Worm (Caenorhabditis elegans) whole organism, L1 larva: ENCODE results near the gene msp-59.

ENCODE experiments used
- C04F5.9 ChIP-seq: sonication (generic microtip); optimal IDR thresholded peaks from 2 replicates; lab custom pipeline; 2016; ENCODE audit warnings: missing genetic modification characterization, missing compliant biosample characterization
- C34B4.2 ChIP-seq: sonication (generic microtip); optimal IDR thresholded peaks from 2 replicates; lab custom pipeline; 2017; ENCODE audit warnings: mild to moderate bottlenecking, missing genetic modification characterization, missing compliant biosample characterization
- alr-1 ChIP-seq: fragments of 200-800 bp; sonication (Bioruptor generic); optimal IDR thresholded peaks from 2 replicates; lab custom pipeline; 2018; ENCODE audit warnings: borderline replicate concordance, mild to moderate bottlenecking, missing genetic modification characterization, missing compliant biosample characterization
- ama-1 ChIP-seq: fragments of 150-350 bp; optimal IDR thresholded peaks from 2 replicates; lab custom pipeline; 2014
- ceh-88 ChIP-seq: fragments of 200-800 bp; sonication (Bioruptor generic); IDR thresholded peaks from 2 replicates; pipeline ENCODE4 v1.3.6; 2022; ENCODE audit warnings: missing genetic modification characterization, missing compliant biosample characterization
- ces-1 ChIP-seq: fragments of 150-350 bp; optimal IDR thresholded peaks from 2 replicates; lab custom pipeline; 2014; ENCODE audit warnings: missing biosample characterization, missing genetic modification reagents, missing genetic modification characterization
- dpl-1 ChIP-seq, 3 experiments: fragments of 150-350 bp in 2 of 3; sonication (generic microtip) in 1 of 3; optimal IDR thresholded peaks; 2 replicates each; lab custom pipeline; 2014 to 2017; ENCODE audit warnings: missing biosample characterization in 3 of 3, missing genetic modification characterization in 3 of 3, missing genetic modification reagents in 3 of 3
- efl-1 ChIP-seq, 4 experiments: fragments of 150-350 bp; optimal IDR thresholded peaks in 3 of 4; peaks in 1 of 4; 1 replicate in 1 of 4; 2 replicates in 3 of 4; lab custom pipeline; 2014; ENCODE audit warnings: missing biosample characterization in 2 of 4, missing genetic modification characterization in 2 of 4, missing genetic modification reagents in 2 of 4
- elt-2 ChIP-seq: sonication (generic microtip); optimal IDR thresholded peaks from 2 replicates; lab custom pipeline; 2016; ENCODE audit warnings: missing genetic modification characterization, mild to moderate bottlenecking, inconsistent platforms, missing compliant biosample characterization, missing genetic modification reagents
- elt-3 ChIP-seq, 6 experiments: fragments of 150-350 bp in 1 of 6; sonication (generic microtip); optimal IDR thresholded peaks; 2 replicates each; lab custom pipeline; 2017 to 2018; ENCODE audit warnings: missing biosample characterization in 6 of 6, missing genetic modification characterization in 6 of 6, inconsistent platforms in 1 of 6
- ets-5 ChIP-seq: fragments of 200-800 bp; sonication (Bioruptor generic); IDR thresholded peaks from 2 replicates; pipeline ENCODE4 v1.3.6; 2022; ENCODE audit warnings: missing genetic modification characterization, missing compliant biosample characterization
- fkh-10 ChIP-seq: sonication (generic microtip); optimal IDR thresholded peaks from 2 replicates; lab custom pipeline; 2017; ENCODE audit warnings: missing biosample characterization, missing genetic modification reagents, missing genetic modification characterization
- grh-1 ChIP-seq: fragments of 200-800 bp; sonication (Bioruptor generic); IDR thresholded peaks from 2 replicates; pipeline ENCODE4 v1.3.6; 2022; ENCODE audit warnings: missing genetic modification reagents, missing genetic modification characterization, missing compliant biosample characterization
- hpl-2 ChIP-seq: fragments of 150-350 bp; optimal IDR thresholded peaks from 2 replicates; lab custom pipeline; 2014; ENCODE audit warnings: missing biosample characterization, missing genetic modification reagents, missing genetic modification characterization
- isw-1 ChIP-seq: fragments of 200-800 bp; sonication (Bioruptor generic); IDR thresholded peaks from 2 replicates; pipeline ENCODE4 v1.3.6; 2022; ENCODE audit warnings: missing genetic modification characterization, missing compliant biosample characterization
- jun-1 ChIP-seq: fragments of 150-350 bp; optimal IDR thresholded peaks from 2 replicates; lab custom pipeline; 2014; ENCODE audit warnings: missing biosample characterization, missing genetic modification reagents, missing genetic modification characterization
- lin-13 ChIP-seq: fragments of 150-350 bp; optimal IDR thresholded peaks from 2 replicates; lab custom pipeline; 2014; ENCODE audit warnings: missing biosample characterization, missing genetic modification reagents, missing genetic modification characterization
- lin-35 ChIP-seq, 2 experiments: fragments of 150-350 bp; optimal IDR thresholded peaks; 2 replicates each; lab custom pipeline; 2014; ENCODE audit warnings: missing biosample characterization in 2 of 2, missing genetic modification characterization in 2 of 2, missing genetic modification reagents in 2 of 2
- lin-39 ChIP-seq: fragments of 150-350 bp; optimal IDR thresholded peaks from 2 replicates; lab custom pipeline; 2014; ENCODE audit warnings: missing biosample characterization, missing genetic modification reagents, missing genetic modification characterization
- lsy-2 ChIP-seq, 2 experiments: fragments of 150-350 bp; optimal IDR thresholded peaks; 2 replicates each; lab custom pipeline; 2014; ENCODE audit warnings: missing biosample characterization in 2 of 2, missing genetic modification characterization in 2 of 2
- mab-9 ChIP-seq: fragments of 200-800 bp; sonication (Bioruptor generic); IDR thresholded peaks from 2 replicates; pipeline ENCODE4 v1.3.6; 2022; ENCODE audit warnings: missing genetic modification reagents, missing genetic modification characterization, missing compliant biosample characterization
- mdl-1 ChIP-seq, 2 experiments: fragments of 150-350 bp; optimal IDR thresholded peaks; 2 replicates each; lab custom pipeline; 2014 to 2017; ENCODE audit warnings: missing biosample characterization in 2 of 2, missing genetic modification characterization in 2 of 2, inconsistent platforms in 1 of 2
- mef-2 ChIP-seq: fragments of 150-350 bp; optimal IDR thresholded peaks from 2 replicates; lab custom pipeline; 2014; ENCODE audit warnings: missing biosample characterization, missing genetic modification characterization
- mep-1 ChIP-seq: fragments of 150-350 bp; optimal IDR thresholded peaks from 2 replicates; lab custom pipeline; 2014; ENCODE audit warnings: missing biosample characterization, missing genetic modification characterization
- nhr-12 ChIP-seq: sonication (generic microtip); optimal IDR thresholded peaks from 2 replicates; lab custom pipeline; 2017; ENCODE audit warnings: missing biosample characterization, missing genetic modification characterization
- nhr-20 ChIP-seq: sonication (generic microtip); optimal IDR thresholded peaks from 2 replicates; lab custom pipeline; 2016; ENCODE audit warnings: mild to moderate bottlenecking, missing genetic modification characterization, missing compliant biosample characterization
- nhr-47 ChIP-seq: sonication (generic microtip); optimal IDR thresholded peaks from 2 replicates; lab custom pipeline; 2016; ENCODE audit warnings: mild to moderate bottlenecking, missing genetic modification characterization, moderate library complexity, missing compliant biosample characterization
- nhr-71 ChIP-seq: sonication (generic microtip); optimal IDR thresholded peaks from 2 replicates; lab custom pipeline; 2016; ENCODE audit warnings: mild to moderate bottlenecking, missing genetic modification characterization, moderate library complexity, missing compliant biosample characterization
- nhr-77 ChIP-seq: fragments of 150-350 bp; optimal IDR thresholded peaks from 2 replicates; lab custom pipeline; 2014; ENCODE audit warnings: missing biosample characterization, missing genetic modification characterization
- nhr-84 ChIP-seq: sonication (generic microtip); optimal IDR thresholded peaks from 2 replicates; lab custom pipeline; 2017; ENCODE audit warnings: missing biosample characterization, missing genetic modification characterization
- nhr-85 ChIP-seq: sonication (generic microtip); peaks from one replicate; lab custom pipeline; 2016; ENCODE audit warnings: missing genetic modification characterization, inconsistent platforms, missing compliant biosample characterization
- pax-3 ChIP-seq: fragments of 200-800 bp; sonication (Bioruptor generic); optimal IDR thresholded peaks from 2 replicates; lab custom pipeline; 2018; ENCODE audit warnings: mild to moderate bottlenecking, missing genetic modification characterization, moderate library complexity, missing compliant biosample characterization
- rnt-1 ChIP-seq: sonication (generic microtip); optimal IDR thresholded peaks from 2 replicates; lab custom pipeline; 2016; ENCODE audit warnings: mild to moderate bottlenecking, missing genetic modification characterization, moderate library complexity, missing compliant biosample characterization
- skn-1 ChIP-seq: fragments of 150-350 bp; optimal IDR thresholded peaks from 2 replicates; lab custom pipeline; 2014; ENCODE audit warnings: missing biosample characterization, missing genetic modification characterization
- snpc-4 ChIP-seq: fragments of 150-350 bp; optimal IDR thresholded peaks from 2 replicates; lab custom pipeline; 2014; ENCODE audit warnings: missing biosample characterization, missing genetic modification characterization
- snu-23 ChIP-seq: sonication (generic microtip); optimal IDR thresholded peaks from 2 replicates; lab custom pipeline; 2016; ENCODE audit warnings: missing genetic modification characterization, missing compliant biosample characterization
- swsn-7 ChIP-seq: sonication (generic microtip); optimal IDR thresholded peaks from 2 replicates; lab custom pipeline; 2016; ENCODE audit warnings: missing genetic modification characterization, missing compliant biosample characterization
- tbx-2 ChIP-seq: sonication (generic microtip); optimal IDR thresholded peaks from 2 replicates; lab custom pipeline; 2016; ENCODE audit warnings: missing genetic modification characterization, missing compliant biosample characterization
- unc-30 ChIP-seq: sonication (generic microtip); optimal IDR thresholded peaks from 2 replicates; lab custom pipeline; 2017; ENCODE audit warnings: missing biosample characterization, missing genetic modification characterization
- unc-62 ChIP-seq: fragments of 150-350 bp; optimal IDR thresholded peaks from 2 replicates; lab custom pipeline; 2014; ENCODE audit warnings: missing biosample characterization, missing genetic modification reagents, missing genetic modification characterization
- unc-86 ChIP-seq: sonication (generic microtip); optimal IDR thresholded peaks from 2 replicates; lab custom pipeline; 2016; ENCODE audit warnings: missing genetic modification characterization, missing compliant biosample characterization
- unc-98 ChIP-seq: fragments of 200-800 bp; sonication (Bioruptor generic); IDR thresholded peaks from 2 replicates; pipeline ENCODE4 v1.3.6; 2022; ENCODE audit warnings: missing genetic modification characterization, missing compliant biosample characterization
- vab-15 ChIP-seq: sonication (generic microtip); optimal IDR thresholded peaks from 2 replicates; lab custom pipeline; 2017; ENCODE audit warnings: missing genotype, mild to moderate bottlenecking, missing genetic modification characterization, missing compliant biosample characterization
- ztf-11 ChIP-seq, 2 experiments: sonication (generic microtip); optimal IDR thresholded peaks; 2 replicates each; lab custom pipeline; 2016 to 2017; ENCODE audit warnings: missing genetic modification characterization in 2 of 2, missing biosample characterization in 1 of 2, missing compliant biosample characterization in 1 of 2
- ztf-4 ChIP-seq: fragments of 150-350 bp; optimal IDR thresholded peaks from 2 replicates; lab custom pipeline; 2014; ENCODE audit warnings: missing biosample characterization, missing genetic modification characterization

The msp-59 gene

DNA sequence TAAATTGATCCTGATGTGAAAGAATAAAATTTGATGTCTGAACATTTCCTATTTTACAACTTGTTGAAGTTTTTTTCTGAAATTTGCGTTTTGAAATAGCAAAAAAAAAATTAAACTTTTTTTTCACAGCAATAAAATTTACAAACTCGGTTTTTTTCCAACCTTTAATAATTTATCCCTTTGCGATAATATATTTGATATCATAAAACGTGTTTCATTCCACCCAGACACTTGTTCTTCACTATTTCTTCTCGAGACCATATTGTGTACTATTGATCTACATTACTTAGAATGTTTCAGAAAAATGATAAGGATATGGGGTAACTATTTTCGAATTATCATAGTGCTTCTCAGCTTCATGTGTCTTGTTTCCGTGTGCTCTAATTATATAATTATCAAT lies 13.2 kb upstream of the msp-59 start, which contains the start of gene Y4C6B.4:
Gene Y4C6B.4 (plus strand): TSS at position 301 of the 400 bp plus-strand sequence.
- TF ChIP-seq nhr-12 (tag; lab: Kevin White, UChicago): no peak
- TF ChIP-seq elt-2 (tag; lab: Kevin White, UChicago): no peak
- no peak for TF ChIP-seq alr-1 (tag; lab: Kevin White, UChicago)
- no peak for TF ChIP-seq C04F5.9 (tag; lab: Kevin White, UChicago)
- no peak for TF ChIP-seq unc-30 (tag; lab: Kevin White, UChicago)
- no peak for TF ChIP-seq rnt-1 (tag; lab: Kevin White, UChicago)
- TF ChIP-seq skn-1 (tag; lab: Kevin White, UChicago): no peak
- TF ChIP-seq ceh-88: no peak
- TF ChIP-seq fkh-10 (GFP tag; lab: Kevin White, UChicago): no peak
- TF ChIP-seq ets-5 (GFP tag; lab: Robert Waterston, UW): no peak
- TF ChIP-seq nhr-85: no peak
- TF ChIP-seq jun-1 (tag; lab: Kevin White, UChicago): no peak
- no peak for TF ChIP-seq isw-1 (GFP tag; lab: Robert Waterston, UW)
- TF ChIP-seq, all 84 proteins: peak for 0

DNA sequence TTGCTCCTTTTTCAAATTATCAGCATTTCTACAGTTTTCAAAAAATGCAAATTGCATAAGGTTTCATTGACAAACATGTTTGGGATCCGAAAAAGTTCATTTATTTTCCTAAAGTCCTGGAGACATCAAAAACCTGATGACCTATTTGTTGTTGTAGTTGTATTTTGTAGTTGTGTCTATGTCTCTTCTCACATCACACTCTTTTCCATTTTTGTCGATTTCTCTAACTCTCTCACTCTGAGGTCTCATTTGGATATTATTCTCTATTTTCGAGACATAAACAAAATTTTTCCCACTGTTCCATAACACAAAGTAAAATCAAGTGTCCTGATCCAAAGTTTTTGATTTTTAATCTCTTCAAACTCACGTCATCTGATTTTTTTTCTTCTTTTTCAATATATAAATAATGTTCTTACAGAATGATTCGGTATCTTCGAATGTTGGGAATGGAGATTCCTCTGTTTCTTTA lies 6.0 kb upstream of the msp-59 start, which contains the start of gene slc-46A:
Gene slc-46A (plus strand): TSS at position 419 of the 469 bp plus-strand sequence.
- TF ChIP-seq C04F5.9 (tag; lab: Kevin White, UChicago) (no peak), nhr-84 (tag; lab: Kevin White, UChicago) (no peak), C34B4.2 (tag; lab: Kevin White, UChicago) (no peak), mep-1 (tag; lab: Kevin White, UChicago) (peak; percentile 20), snpc-4 (tag; lab: Kevin White, UChicago) (peak; percentile 51), vab-15 (no peak), unc-86 (tag; lab: Kevin White, UChicago) (no peak), dpl-1 (GFP tag; optimal IDR thresholded peaks at IDR 0.05; lab: Kevin White, UChicago) (peak in 2 of 3 experiments; percentile 0 to 8), ama-1 (lab: Kevin White, UChicago) (no peak), mdl-1 (tag; optimal IDR thresholded peaks at IDR 0.05; lab: Kevin White, UChicago) (no peak), nhr-20 (tag; lab: Kevin White, UChicago) (peak; percentile 43), elt-3 (tag; optimal IDR thresholded peaks at IDR 0.05; lab: Kevin White, UChicago) (peak in 1 of 6 experiments; percentile 8), hpl-2 (no peak), pax-3 (no peak), efl-1 (optimal IDR thresholded peaks at IDR 0.05; lab: Kevin White, UChicago) (peak; percentile 49 to 50), efl-1 (GFP tag; optimal IDR thresholded peaks at IDR 0.05 in 1 of 2; lab: Kevin White, UChicago) (peak in 1 of 2 experiments; percentile 18), nhr-85 (peak; percentile 77), lin-35 (GFP tag; optimal IDR thresholded peaks at IDR 0.05; lab: Kevin White, UChicago) (peak in 1 of 2 experiments; percentile 37), ces-1 (GFP tag; lab: Kevin White, UChicago) (no peak), swsn-7 (tag; lab: Kevin White, UChicago) (peak; percentile 24), lsy-2 (tag; optimal IDR thresholded peaks at IDR 0.05; lab: Kevin White, UChicago) (peak; percentile 20 to 24), fkh-10 (GFP tag; lab: Kevin White, UChicago) (no peak), nhr-71 (tag; lab: Kevin White, UChicago) (peak; percentile 26), unc-98 (GFP tag; lab: Robert Waterston, UW) (no peak), elt-2 (tag; lab: Kevin White, UChicago) (peak; percentile 2), ztf-4 (no peak), ceh-88 (no peak), mab-9 (GFP tag; lab: Robert Waterston, UW) (no peak), ztf-11 (tag; optimal IDR thresholded peaks at IDR 0.05; lab: Kevin White, UChicago) (no peak)

DNA sequence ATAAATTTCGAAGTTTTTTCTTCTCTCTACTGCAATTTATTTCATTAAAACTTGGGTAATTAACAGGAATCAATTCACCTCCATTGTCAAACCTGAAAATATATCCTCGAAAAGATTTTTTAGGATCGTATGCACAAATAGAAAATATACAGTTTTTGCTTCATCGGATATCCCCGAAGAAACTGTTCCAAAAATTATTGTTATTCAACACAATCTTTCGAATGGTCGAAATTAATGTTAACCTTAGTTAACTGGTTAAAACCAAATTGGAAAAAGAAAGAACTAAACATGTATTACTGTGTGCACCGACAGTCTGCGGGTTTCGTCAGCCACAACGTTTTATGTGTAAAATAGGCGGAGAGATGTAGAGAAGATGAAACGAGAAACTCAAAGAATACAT lies 4.2 kb upstream of the msp-59 start:
- TF ChIP-seq lsy-2 (tag; optimal IDR thresholded peaks at IDR 0.05; lab: Kevin White, UChicago): peak in 1 of 2 experiments; percentile 24
- peak; percentile 5 to 30 for TF ChIP-seq efl-1 (optimal IDR thresholded peaks at IDR 0.05; lab: Kevin White, UChicago)
- no peak for TF ChIP-seq efl-1 (GFP tag; optimal IDR thresholded peaks at IDR 0.05 in 1 of 2; lab: Kevin White, UChicago)
- no peak for TF ChIP-seq nhr-77 (tag; lab: Kevin White, UChicago)
- no peak for TF ChIP-seq lin-13
- peak; percentile 70 for TF ChIP-seq nhr-71 (tag; lab: Kevin White, UChicago)
- TF ChIP-seq ceh-88: peak; percentile 52
- peak; percentile 24; the same call in 1 of the 2 replicates for TF ChIP-seq mab-9 (GFP tag; lab: Robert Waterston, UW)
- peak in 1 of 6 experiments; percentile 62 for TF ChIP-seq elt-3 (tag; optimal IDR thresholded peaks at IDR 0.05; lab: Kevin White, UChicago)
- peak; percentile 66 for TF ChIP-seq nhr-20 (tag; lab: Kevin White, UChicago)
- peak; percentile 38 for TF ChIP-seq lin-39 (tag; lab: Kevin White, UChicago)
- no peak for TF ChIP-seq unc-62 (GFP tag; lab: Kevin White, UChicago)
- no peak for TF ChIP-seq mef-2
- TF ChIP-seq mep-1 (tag; lab: Kevin White, UChicago): peak; percentile 22
- TF ChIP-seq lin-35 (GFP tag; optimal IDR thresholded peaks at IDR 0.05; lab: Kevin White, UChicago): peak in 1 of 2 experiments; percentile 44
- peak; percentile 47 for TF ChIP-seq elt-2 (tag; lab: Kevin White, UChicago)
- peak; percentile 59 for TF ChIP-seq nhr-47 (tag; lab: Kevin White, UChicago)
- peak; percentile 92 for TF ChIP-seq nhr-85
- TF ChIP-seq grh-1 (GFP tag; lab: Robert Waterston, UW): peak; percentile 64; the same call in 1 of the 2 replicates
- peak; percentile 97 for TF ChIP-seq snpc-4 (tag; lab: Kevin White, UChicago)
- TF ChIP-seq snu-23: peak; percentile 61
- TF ChIP-seq hpl-2: no peak
- TF ChIP-seq vab-15: no peak
- TF ChIP-seq tbx-2 (tag; lab: Kevin White, UChicago): peak; percentile 11
